Worm (Caenorhabditis elegans): ENCODE data around the gene fbxa-71.

- no peak for TF ChIP-seq mxl-2 (GFP tag; conservative IDR thresholded peaks at IDR 0.05)
- no peak for TF ChIP-seq snpc-4 (tag; optimal IDR thresholded peaks at IDR 0.05)
- TF ChIP-seq unc-62 (GFP tag; optimal IDR thresholded peaks at IDR 0.05 in 1 of 2), result no peak
- TF ChIP-seq unc-62 (tag; optimal IDR thresholded peaks at IDR 0.05), result no peak
- no peak for TF ChIP-seq nhr-237 (tag; optimal IDR thresholded peaks at IDR 0.05)
- TF ChIP-seq jun-1 (tag; optimal IDR thresholded peaks at IDR 0.05), result no peak
- no peak for TF ChIP-seq nhr-41 (GFP tag; IDR thresholded peaks at IDR 0.05)
- no peak for TF ChIP-seq ztf-11 (tag; optimal IDR thresholded peaks at IDR 0.05)
- TF ChIP-seq nhr-25 (tag; optimal IDR thresholded peaks at IDR 0.05; ENCODE audit: borderline replicate concordance, insufficient read depth), result no peak
- TF ChIP-seq aly-2 (tag; optimal IDR thresholded peaks at IDR 0.05), result no peak
- no peak for TF ChIP-seq dve-1 (tag; optimal IDR thresholded peaks at IDR 0.05; ENCODE audit: insufficient read depth)
- TF ChIP-seq unc-130 (GFP tag; optimal IDR thresholded peaks at IDR 0.05), result no peak
- TF ChIP-seq ceh-32 (tag; optimal IDR thresholded peaks at IDR 0.05; ENCODE audit: poor library complexity), result no peak
These were observed 22.2 kb upstream of the fbxa-71 start for ce11 chrIII:2233399-2233798.

Measured in whole organism, L4 larva.